Worm (Caenorhabditis elegans) whole organism, L2 larva: Measurements from ENCODE around the gene twk-2.
A peak's percentile ranks its signal among the peaks of the same experiment; 100 is the strongest.

ENCODE experiments used
- C34F6.9 ChIP-seq: fragments of 150-350 bp; optimal IDR thresholded peaks from 2 replicates; lab custom pipeline; 2014; ENCODE audit warnings: missing biosample characterization, missing genetic modification characterization
- F13H6.1 ChIP-seq: sonication (generic microtip); optimal IDR thresholded peaks from 2 replicates; lab custom pipeline; 2016; ENCODE audit warnings: missing genetic modification characterization, missing compliant biosample characterization
- Y55F3AM.14 ChIP-seq: fragments of 200-800 bp; sonication (Bioruptor generic); optimal IDR thresholded peaks from 2 replicates; lab custom pipeline; 2018; ENCODE audit warnings: mild to moderate bottlenecking, missing genetic modification characterization, missing compliant biosample characterization
- ZK546.5 ChIP-seq: sonication (generic microtip); optimal IDR thresholded peaks from 2 replicates; lab custom pipeline; 2017; ENCODE audit warnings: missing biosample characterization, missing genetic modification characterization
- alr-1 ChIP-seq: fragments of 150-350 bp; optimal IDR thresholded peaks from 2 replicates; lab custom pipeline; 2014; ENCODE audit warnings: missing biosample characterization, missing genetic modification characterization
- aly-2 ChIP-seq: fragments of 150-350 bp; optimal IDR thresholded peaks from 2 replicates; lab custom pipeline; 2014; ENCODE audit warnings: missing biosample characterization, missing genetic modification characterization
- ama-1 ChIP-seq: fragments of 150-350 bp; optimal IDR thresholded peaks from 2 replicates; lab custom pipeline; 2018; ENCODE audit warnings: inconsistent platforms
- blmp-1 ChIP-seq: sonication (generic microtip); optimal IDR thresholded peaks from 2 replicates; lab custom pipeline; 2017; ENCODE audit warnings: missing genetic modification characterization, mild to moderate bottlenecking, missing compliant biosample characterization, antibody characterized with exemption, moderate library complexity; ENCODE audit not compliant: insufficient read depth
- ceh-16 ChIP-seq: fragments of 150-350 bp; optimal IDR thresholded peaks from 2 replicates; lab custom pipeline; 2014; ENCODE audit warnings: missing biosample characterization, missing genetic modification characterization
- ceh-82 ChIP-seq: fragments of 150-350 bp; optimal IDR thresholded peaks from 2 replicates; lab custom pipeline; 2014; ENCODE audit warnings: missing biosample characterization, missing genetic modification characterization
- crh-2 ChIP-seq: sonication (generic microtip); optimal IDR thresholded peaks from 2 replicates; lab custom pipeline; 2017; ENCODE audit warnings: missing biosample characterization, missing genetic modification characterization
- dmd-4 ChIP-seq: sonication (generic microtip); optimal IDR thresholded peaks from 2 replicates; lab custom pipeline; 2017; ENCODE audit warnings: missing biosample characterization, missing genetic modification characterization
- egl-27 ChIP-seq: sonication (generic microtip); optimal IDR thresholded peaks from 3 replicates; lab custom pipeline; 2017; ENCODE audit warnings: missing biosample characterization, missing genetic modification reagents, missing genetic modification characterization
- elt-1 ChIP-seq: fragments of 150-350 bp; optimal IDR thresholded peaks from 2 replicates; lab custom pipeline; 2014; ENCODE audit warnings: missing biosample characterization, missing genetic modification characterization
- fos-1 ChIP-seq: fragments of 150-350 bp; optimal IDR thresholded peaks from 2 replicates; lab custom pipeline; 2014; ENCODE audit warnings: missing biosample characterization, missing genetic modification characterization
- gmeb-1 ChIP-seq: fragments of 150-350 bp; optimal IDR thresholded peaks from 2 replicates; lab custom pipeline; 2014; ENCODE audit warnings: missing biosample characterization, missing genetic modification characterization
- lin-11 ChIP-seq: fragments of 150-350 bp; sonication (generic microtip); optimal IDR thresholded peaks from 2 replicates; lab custom pipeline; 2014; ENCODE audit warnings: missing biosample characterization, missing genetic modification characterization, inconsistent platforms, mixed read lengths
- lin-13 ChIP-seq: fragments of 150-350 bp; optimal IDR thresholded peaks from 2 replicates; lab custom pipeline; 2014; ENCODE audit warnings: missing biosample characterization, missing genetic modification reagents, missing genetic modification characterization
- lin-39 ChIP-seq: fragments of 150-350 bp; optimal IDR thresholded peaks from 2 replicates; lab custom pipeline; 2014; ENCODE audit warnings: missing biosample characterization, missing genetic modification reagents, missing genetic modification characterization
- lsy-2 ChIP-seq, 2 experiments: fragments of 150-350 bp in 1 of 2; sonication (generic microtip) in 1 of 2; optimal IDR thresholded peaks; 2 replicates each; lab custom pipeline; 2014 to 2017; ENCODE audit warnings: missing biosample characterization in 2 of 2, missing genetic modification characterization in 2 of 2
- mab-5 ChIP-seq: fragments of 150-350 bp; optimal IDR thresholded peaks from 2 replicates; lab custom pipeline; 2014; ENCODE audit warnings: missing biosample characterization, missing genetic modification characterization
- mbf-1 ChIP-seq: sonication (generic microtip); optimal IDR thresholded peaks from 2 replicates; lab custom pipeline; 2017; ENCODE audit warnings: missing biosample characterization, missing genetic modification characterization
- mdl-1 ChIP-seq, 2 experiments: fragments of 150-350 bp in 1 of 2; sonication (generic microtip) in 1 of 2; optimal IDR thresholded peaks; 2 replicates each; lab custom pipeline; 2017; ENCODE audit warnings: missing biosample characterization in 2 of 2, missing genetic modification characterization in 2 of 2
- nhr-10 ChIP-seq: sonication (generic microtip); optimal IDR thresholded peaks from 2 replicates; lab custom pipeline; 2017; ENCODE audit warnings: missing biosample characterization, missing genetic modification characterization
- nhr-12 ChIP-seq: fragments of 150-350 bp; optimal IDR thresholded peaks from 2 replicates; lab custom pipeline; 2014; ENCODE audit warnings: missing biosample characterization, missing genetic modification characterization
- nhr-129 ChIP-seq: fragments of 150-350 bp; optimal IDR thresholded peaks from 2 replicates; lab custom pipeline; 2014; ENCODE audit warnings: missing biosample characterization, missing genetic modification characterization
- nhr-21 ChIP-seq: fragments of 150-350 bp; optimal IDR thresholded peaks from 2 replicates; lab custom pipeline; 2014; ENCODE audit warnings: missing biosample characterization, missing genetic modification characterization
- nhr-237 ChIP-seq: fragments of 150-350 bp; optimal IDR thresholded peaks from 2 replicates; lab custom pipeline; 2014; ENCODE audit warnings: missing biosample characterization, missing genetic modification characterization
- nhr-25 ChIP-seq: fragments of 150-350 bp; sonication (generic microtip); optimal IDR thresholded peaks from 3 replicates; lab custom pipeline; 2014; ENCODE audit warnings: missing biosample characterization, missing genetic modification characterization
- nhr-77 ChIP-seq: fragments of 150-350 bp; optimal IDR thresholded peaks from 2 replicates; lab custom pipeline; 2014; ENCODE audit warnings: missing biosample characterization, missing genetic modification characterization
- peb-1 ChIP-seq: fragments of 150-350 bp; optimal IDR thresholded peaks from 2 replicates; lab custom pipeline; 2014; ENCODE audit warnings: missing biosample characterization, missing genetic modification characterization
- skn-1 ChIP-seq: sonication (generic microtip); optimal IDR thresholded peaks from 2 replicates; lab custom pipeline; 2017; ENCODE audit warnings: missing biosample characterization, missing genetic modification characterization
- sma-9 ChIP-seq, 2 experiments: fragments of 150-350 bp in 1 of 2; sonication (generic microtip) in 1 of 2; optimal IDR thresholded peaks; 2 replicates each; lab custom pipeline; 2014 to 2016; ENCODE audit warnings: missing genetic modification characterization in 2 of 2, mild to moderate bottlenecking in 1 of 2, missing biosample characterization in 1 of 2, missing compliant biosample characterization in 1 of 2, missing genetic modification reagents in 1 of 2, moderate library complexity in 1 of 2
- snpc-4 ChIP-seq: fragments of 150-350 bp; optimal IDR thresholded peaks from 2 replicates; lab custom pipeline; 2014; ENCODE audit warnings: missing biosample characterization, missing genetic modification characterization
- unc-39 ChIP-seq: fragments of 150-350 bp; optimal IDR thresholded peaks from 2 replicates; lab custom pipeline; 2014; ENCODE audit warnings: missing biosample characterization, missing genetic modification characterization
- unc-55 ChIP-seq: fragments of 150-350 bp; sonication (generic microtip); optimal IDR thresholded peaks from 3 replicates; lab custom pipeline; 2014; ENCODE audit warnings: missing biosample characterization, missing genetic modification reagents, missing genetic modification characterization
- unc-62 ChIP-seq: fragments of 150-350 bp; optimal IDR thresholded peaks from 2 replicates; lab custom pipeline; 2014; ENCODE audit warnings: missing biosample characterization, missing genetic modification reagents, missing genetic modification characterization
- zag-1 ChIP-seq: fragments of 150-350 bp; optimal IDR thresholded peaks from 2 replicates; lab custom pipeline; 2014; ENCODE audit warnings: missing biosample characterization, missing genetic modification characterization
- ztf-11 ChIP-seq: sonication (generic microtip); optimal IDR thresholded peaks from 2 replicates; lab custom pipeline; 2017; ENCODE audit warnings: missing biosample characterization, missing genetic modification characterization
- ztf-4 ChIP-seq: fragments of 150-350 bp; optimal IDR thresholded peaks from 2 replicates; lab custom pipeline; 2014; ENCODE audit warnings: missing biosample characterization, missing genetic modification characterization

twk-2 gene

DNA sequence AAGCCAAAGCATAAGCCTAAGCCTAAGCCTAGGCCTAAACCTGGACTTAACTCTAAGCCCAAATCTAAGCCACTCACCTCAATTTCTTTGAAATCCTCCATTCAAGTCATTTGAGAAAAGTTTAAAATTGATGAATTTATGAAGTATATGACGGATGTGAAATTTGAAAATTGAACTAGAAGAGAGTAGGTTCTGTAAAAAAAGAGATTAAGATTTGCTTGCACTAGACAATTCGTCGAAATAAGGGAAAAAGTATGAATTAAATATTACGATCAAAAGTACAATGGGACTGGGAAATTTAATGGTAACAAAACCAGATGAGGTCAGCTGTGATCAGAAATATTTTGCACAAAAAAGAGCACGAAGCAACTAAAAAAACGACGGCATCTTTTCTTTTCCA, at the start of gene twk-2:
twk-2 (minus strand) TSS at position 101 of the 400 bp plus-strand sequence.
- TF ChIP-seq ceh-16 (tag; lab: Kevin White, UChicago) (no peak), lin-13 (GFP tag; lab: Kevin White, UChicago) (no peak), nhr-12 (no peak), mbf-1 (no peak), lsy-2 (tag; optimal IDR thresholded peaks at IDR 0.05; lab: Kevin White, UChicago) (no peak), ztf-4 (tag; lab: Kevin White, UChicago) (no peak), lin-39 (tag; lab: Kevin White, UChicago) (no peak), nhr-10 (no peak), unc-62 (GFP tag; lab: Kevin White, UChicago) (no peak), unc-39 (tag; lab: Kevin White, UChicago) (no peak), alr-1 (tag; lab: Kevin White, UChicago) (no peak), ZK546.5 (tag; lab: Kevin White, UChicago) (no peak), nhr-129 (tag; lab: Kevin White, UChicago) (no peak), zag-1 (no peak), elt-1 (no peak)
- TF ChIP-seq, all 48 proteins: peak for 0

DNA sequence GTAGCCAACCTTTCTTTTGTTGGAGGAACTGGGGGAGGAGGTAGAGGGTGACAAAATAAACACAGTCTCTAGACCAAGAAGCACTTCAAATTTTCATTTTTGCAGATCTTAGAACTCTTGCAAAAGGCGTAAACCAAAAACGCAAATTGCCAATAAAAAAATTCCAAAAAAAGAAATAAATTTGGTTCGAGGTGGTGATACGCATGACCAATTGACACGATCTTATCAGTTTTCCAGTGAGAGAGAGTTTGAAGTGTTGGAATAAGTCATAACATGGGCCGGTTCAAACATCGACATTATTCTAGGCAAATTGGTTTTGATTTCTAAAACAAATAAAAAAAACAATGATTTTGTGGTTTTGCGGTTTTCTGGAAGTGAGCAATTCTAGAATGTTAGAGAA, 42.9 kb upstream of the twk-2 start:
- TF ChIP-seq fos-1 (peak; percentile 64), mab-5 (tag; lab: Kevin White, UChicago) (no peak), dmd-4 (tag; lab: Kevin White, UChicago) (no peak), lin-11 (tag; lab: Kevin White, UChicago) (no peak), C34F6.9 (tag; lab: Kevin White, UChicago) (no peak), nhr-10 (no peak), F13H6.1 (no peak)

- TF ChIP-seq lin-39 (tag; lab: Kevin White, UChicago) (no peak), fos-1 (no peak), ztf-4 (tag; lab: Kevin White, UChicago) (no peak), snpc-4 (tag; lab: Kevin White, UChicago) (no peak), mab-5 (tag; lab: Kevin White, UChicago) (no peak), egl-27 (tag; lab: Kevin White, UChicago) (no peak), dmd-4 (tag; lab: Kevin White, UChicago) (no peak), sma-9 (GFP tag; optimal IDR thresholded peaks at IDR 0.05; lab: Kevin White, UChicago) (peak; percentile 69), sma-9 (tag; optimal IDR thresholded peaks at IDR 0.05; lab: Kevin White, UChicago) (no peak), lsy-2 (tag; optimal IDR thresholded peaks at IDR 0.05; lab: Kevin White, UChicago) (peak in 1 of 2 experiments; percentile 45), nhr-77 (tag; lab: Kevin White, UChicago) (no peak), nhr-129 (tag; lab: Kevin White, UChicago) (peak; percentile 71), skn-1 (tag; lab: Kevin White, UChicago) (no peak), peb-1 (no peak), blmp-1 (no peak), ztf-11 (tag; lab: Kevin White, UChicago) (no peak), elt-1 (no peak), nhr-10 (no peak), Y55F3AM.14 (GFP tag; lab: Kevin White, UChicago) (no peak), nhr-25 (tag; lab: Kevin White, UChicago) (no peak), unc-55 (no peak), aly-2 (no peak), mbf-1 (no peak), mdl-1 (tag; optimal IDR thresholded peaks at IDR 0.05; lab: Kevin White, UChicago) (no peak), nhr-21 (tag; lab: Kevin White, UChicago) (no peak), F13H6.1 (peak; percentile 48), C34F6.9 (tag; lab: Kevin White, UChicago) (peak; percentile 36), zag-1 (no peak)
Observed at ce11 chrII:4494532-4494931, 41.6 kb upstream of the twk-2 start.

DNA sequence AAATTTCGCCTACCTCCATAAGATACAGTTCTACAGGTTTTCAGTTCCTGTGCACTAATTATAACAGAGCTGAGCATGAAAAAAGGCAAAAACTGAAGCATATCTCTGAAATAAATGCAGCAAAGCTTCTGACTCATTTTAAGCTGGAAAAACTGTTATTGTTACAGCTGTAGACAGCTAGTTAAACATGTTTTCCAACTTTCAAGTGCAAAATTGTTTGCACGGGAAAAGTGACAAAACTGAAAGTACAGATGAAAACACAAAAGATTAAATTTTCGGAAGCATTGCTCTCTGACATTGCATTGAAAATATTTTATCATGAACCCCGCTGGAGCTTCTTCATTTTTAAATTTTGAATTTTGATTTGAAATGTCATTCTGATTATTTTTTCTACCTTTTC, 37.8 kb upstream of the twk-2 start, which contains the start of gene T05C1.5:
T05C1.5 (minus strand) TSS at position 101 of the 400 bp plus-strand sequence.
- TF ChIP-seq blmp-1 (no peak), egl-27 (tag; lab: Kevin White, UChicago) (no peak), ama-1 (lab: Kevin White, UChicago) (no peak), skn-1 (tag; lab: Kevin White, UChicago) (no peak), nhr-237 (no peak), unc-39 (tag; lab: Kevin White, UChicago) (no peak), gmeb-1 (no peak), ztf-4 (tag; lab: Kevin White, UChicago) (no peak), ceh-82 (tag; lab: Kevin White, UChicago) (no peak), aly-2 (no peak), C34F6.9 (tag; lab: Kevin White, UChicago) (no peak), crh-2 (tag; lab: Kevin White, UChicago) (no peak)
